Worm (Caenorhabditis elegans) whole organism, midembryonic: Measurements from ENCODE around the gene snpc-1.2.

Experiments used
- T22C8.4 ChIP-seq: fragments of 200-800 bp; sonication (Bioruptor generic); IDR thresholded peaks from 2 replicates; pipeline ENCODE4 v1.3.6; 2022; ENCODE audit warnings: missing genetic modification characterization, missing compliant biosample characterization
- cog-1 ChIP-seq: sonication (generic microtip); optimal IDR thresholded peaks from 2 replicates; lab custom pipeline; 2016; ENCODE audit warnings: missing genetic modification characterization, missing compliant biosample characterization
- flt-1 ChIP-seq: fragments of 200-800 bp; sonication (Bioruptor generic); IDR thresholded peaks from 2 replicates; pipeline ENCODE4 v1.3.6; 2022; ENCODE audit warnings: missing genetic modification characterization, missing compliant biosample characterization
- klf-2 ChIP-seq: fragments of 200-800 bp; sonication (Bioruptor generic); conservative IDR thresholded peaks from 2 replicates; pipeline ENCODE4 v1.3.6; 2022; ENCODE audit warnings: missing genetic modification reagents, missing genetic modification characterization, missing compliant biosample characterization
- med-1 ChIP-seq: sonication (generic microtip); optimal IDR thresholded peaks from 2 replicates; lab custom pipeline; 2017; ENCODE audit warnings: missing genetic modification characterization, mild to moderate bottlenecking, missing compliant biosample characterization, antibody characterized with exemption, missing genetic modification reagents; ENCODE audit not compliant: insufficient read depth
- ref-1 ChIP-seq: fragments of 200-800 bp; sonication (Bioruptor generic); conservative IDR thresholded peaks from 2 replicates; pipeline ENCODE4 v1.3.6; 2022; ENCODE audit warnings: missing genetic modification reagents, missing genetic modification characterization, missing compliant biosample characterization
- tab-1 ChIP-seq: fragments of 200-800 bp; sonication (Bioruptor generic); IDR thresholded peaks from 2 replicates; pipeline ENCODE4 v1.3.6; 2022; ENCODE audit warnings: missing genetic modification characterization, missing compliant biosample characterization
- ztf-23 ChIP-seq: fragments of 200-800 bp; sonication (Bioruptor generic); IDR thresholded peaks from 2 replicates; pipeline ENCODE4 v1.3.6; 2022; ENCODE audit warnings: missing genetic modification reagents, missing genetic modification characterization, missing compliant biosample characterization
- ztf-29 ChIP-seq: fragments of 200-800 bp; sonication (Bioruptor generic); IDR thresholded peaks from 2 replicates; pipeline ENCODE4 v1.3.6; 2022; ENCODE audit warnings: missing genetic modification reagents, missing genetic modification characterization, missing compliant biosample characterization

Gene snpc-1.2

ce11 chrIII:13123440-13123839, 45.9 kb downstream of the snpc-1.2 start:
- TF ChIP-seq ztf-29 (no peak), tab-1 (GFP tag; lab: Robert Waterston, UW) (no peak), cog-1 (tag; lab: Kevin White, UChicago) (no peak), flt-1 (no peak), ztf-23 (GFP tag; lab: Robert Waterston, UW) (no peak), med-1 (GFP tag; lab: Kevin White, UChicago) (no peak), ref-1 (GFP tag; lab: Robert Waterston, UW) (no peak), T22C8.4 (GFP tag; lab: Robert Waterston, UW) (no peak), klf-2 (GFP tag; lab: Robert Waterston, UW) (no peak)

- no peak for TF ChIP-seq ztf-23 (GFP tag; lab: Robert Waterston, UW)
- no peak for TF ChIP-seq tab-1 (GFP tag; lab: Robert Waterston, UW)
- TF ChIP-seq ztf-29, result no peak
- TF ChIP-seq T22C8.4 (GFP tag; lab: Robert Waterston, UW), result no peak
- TF ChIP-seq ref-1 (GFP tag; lab: Robert Waterston, UW), result no peak
- no peak for TF ChIP-seq flt-1
- TF ChIP-seq med-1 (GFP tag; lab: Kevin White, UChicago), result no peak
- no peak for TF ChIP-seq klf-2 (GFP tag; lab: Robert Waterston, UW)
- TF ChIP-seq cog-1 (tag; lab: Kevin White, UChicago), result no peak
Observed at ce11 chrIII:13119520-13119919, 49.8 kb downstream of the snpc-1.2 start, which contains the start of gene zig-8. TSS of gene zig-8 (plus strand) at chrIII:13119820.

- no peak for TF ChIP-seq klf-2 (GFP tag; lab: Robert Waterston, UW)
- no peak for TF ChIP-seq ref-1 (GFP tag; lab: Robert Waterston, UW)
- TF ChIP-seq tab-1 (GFP tag; lab: Robert Waterston, UW), result no peak
- no peak for TF ChIP-seq ztf-29
- no peak for TF ChIP-seq med-1 (GFP tag; lab: Kevin White, UChicago)
- TF ChIP-seq ztf-23 (GFP tag; lab: Robert Waterston, UW), result no peak
- TF ChIP-seq cog-1 (tag; lab: Kevin White, UChicago), result no peak
- TF ChIP-seq flt-1, result no peak
- no peak for TF ChIP-seq T22C8.4 (GFP tag; lab: Robert Waterston, UW)
Observed at ce11 chrIII:13118460-13118859, 50.9 kb downstream of the snpc-1.2 start.
